Worm (Caenorhabditis elegans): ENCODE data around the gene gtf-2H3.

ce11 chrIII:10134517-10134916 lies 14.6 kb upstream of the gtf-2H3 start:
- no peak for TF ChIP-seq elt-3 (tag; optimal IDR thresholded peaks at IDR 0.05)
- no peak for TF ChIP-seq ham-2 (GFP tag; optimal IDR thresholded peaks at IDR 0.05)
- no peak for TF ChIP-seq blmp-1 (tag; optimal IDR thresholded peaks at IDR 0.05)
- TF ChIP-seq ceh-83 (GFP tag; optimal IDR thresholded peaks at IDR 0.05), result no peak
